Worm (Caenorhabditis elegans): ENCODE results near the gene F45H10.2.

DNA sequence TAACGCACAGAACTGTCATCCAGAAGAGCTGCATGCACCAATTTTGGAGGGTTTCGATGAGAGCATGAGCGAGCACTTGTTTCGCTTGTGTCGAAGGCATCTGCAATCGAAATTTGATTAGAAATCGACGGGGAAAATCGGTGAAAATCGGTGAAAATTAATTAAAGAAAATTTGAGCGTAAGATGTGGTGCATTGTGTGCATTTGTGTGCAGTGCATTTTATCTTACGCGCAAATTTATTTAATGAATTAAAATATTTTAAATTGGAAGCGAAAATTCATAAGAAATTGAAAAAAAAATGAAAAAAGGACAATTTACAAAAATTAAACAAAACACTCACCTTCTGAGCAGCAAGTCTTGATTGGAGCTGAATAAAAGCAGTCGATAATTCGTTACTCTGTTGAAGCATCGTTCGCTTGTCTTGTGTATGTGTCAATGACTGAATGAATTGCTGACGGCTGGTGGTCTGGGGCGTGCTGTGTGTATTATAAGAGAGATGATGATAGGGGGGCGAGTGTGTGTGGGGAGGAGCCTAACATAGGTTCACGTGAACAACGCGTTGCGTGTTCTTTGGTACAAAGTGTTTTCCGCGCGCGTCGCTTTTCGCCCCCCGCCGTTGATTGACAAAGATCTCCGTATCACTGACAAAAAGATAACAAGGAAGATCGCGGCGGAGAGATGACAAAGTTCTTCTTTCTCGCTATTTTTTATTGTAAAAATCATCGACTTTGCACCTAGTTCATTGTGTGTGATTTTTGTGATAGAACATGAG lies 31.1 kb downstream of the F45H10.2 start:
- no peak for TF ChIP-seq K09A11.1 (tag; optimal IDR thresholded peaks at IDR 0.05; ENCODE audit: insufficient read depth)
- peak; percentile 87 for TF ChIP-seq ceh-18 (tag; optimal IDR thresholded peaks at IDR 0.05)
- TF ChIP-seq C08G9.2 (tag; optimal IDR thresholded peaks at IDR 0.05) = no peak
- no peak for TF ChIP-seq ceh-2 (tag; optimal IDR thresholded peaks at IDR 0.05)
- TF ChIP-seq nfya-1 (tag; optimal IDR thresholded peaks at IDR 0.05) = peak; percentile 61
- TF ChIP-seq nhr-232 (tag; optimal IDR thresholded peaks at IDR 0.05) = no peak
